Fruit fly (Drosophila melanogaster): ENCODE results near the gene Rtel1.

Gene Rtel1

DNA sequence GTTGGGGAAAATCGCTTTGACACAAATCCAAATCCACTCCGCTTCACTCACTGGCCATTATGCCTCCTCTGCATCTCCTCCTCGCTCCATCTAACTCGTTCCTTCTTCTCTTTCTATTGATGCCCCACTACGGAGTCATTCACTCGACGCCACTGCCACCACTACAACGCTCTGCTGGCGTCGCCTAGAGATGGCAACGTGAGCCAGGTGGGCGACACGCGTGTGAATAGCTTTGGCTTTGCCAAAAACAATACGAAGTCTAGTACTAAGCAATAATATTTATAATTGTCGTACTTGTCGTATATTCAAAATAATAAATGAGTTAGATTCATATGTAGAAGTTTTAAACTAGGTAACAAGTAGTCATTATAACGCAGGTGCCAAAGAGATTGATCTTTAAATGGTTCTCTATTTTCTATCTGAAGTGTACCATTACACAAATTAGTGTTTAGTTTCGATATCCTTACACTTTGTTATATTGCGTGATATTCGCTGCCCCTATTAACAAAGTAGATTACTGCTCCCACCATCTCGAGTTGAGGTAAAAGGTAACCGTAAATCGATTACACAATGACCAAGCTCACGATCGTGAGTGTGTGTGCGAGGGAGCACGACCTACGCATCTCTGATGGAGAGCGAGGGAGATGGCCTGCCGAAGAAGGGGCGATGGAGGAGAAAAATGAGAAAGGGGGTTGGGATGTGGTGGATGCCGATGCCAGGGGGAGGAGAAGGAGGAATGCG lies 2.4 kb upstream of the Rtel1 start (continued):
- peak; percentile 8 for TF ChIP-seq CG10267 (tag; optimal IDR thresholded peaks at IDR 0.05)
- no peak for TF ChIP-seq CG17186 (GFP tag; optimal IDR thresholded peaks at IDR 0.05)
- TF ChIP-seq Pdp1 (GFP tag; optimal IDR thresholded peaks at IDR 0.05), result peak in 1 of 2 experiments; percentile 93
- peak; percentile 12 for TF ChIP-seq tio (GFP tag; optimal IDR thresholded peaks at IDR 0.05)
- no peak for TF ChIP-seq CG4424 (GFP tag; optimal IDR thresholded peaks at IDR 0.05)
- TF ChIP-seq slbo (GFP tag; IDR thresholded peaks at IDR 0.05), result peak; percentile 61
- no peak for TF ChIP-seq ash1 (GFP tag; optimal IDR thresholded peaks at IDR 0.05)
- TF ChIP-seq CG9932 (GFP tag; IDR thresholded peaks at IDR 0.05), result peak; percentile 62
- TF ChIP-seq wek (GFP tag; optimal IDR thresholded peaks at IDR 0.05), result no peak
- TF ChIP-seq unc-4 (GFP tag; IDR thresholded peaks at IDR 0.05; ENCODE audit: partially characterized antibody), result peak; percentile 70
- TF ChIP-seq mld (GFP tag; IDR thresholded peaks at IDR 0.05; ENCODE audit: partially characterized antibody), result peak; percentile 51; the same call in 1 of the 3 replicates
- peak; percentile 48 for TF ChIP-seq gem (tag; optimal IDR thresholded peaks at IDR 0.05)
- TF ChIP-seq bcd (GFP tag; optimal IDR thresholded peaks at IDR 0.05), result peak; percentile 41
- 0 out of 2 replicates have a peak, but pooled peaks have one; percentile 18 for TF ChIP-seq CG31441 (GFP tag; IDR thresholded peaks at IDR 0.05)
- TF ChIP-seq prd (optimal IDR thresholded peaks at IDR 0.05), result no peak
- peak; percentile 32; the same call in 1 of the 3 replicates for TF ChIP-seq prd (GFP tag; IDR thresholded peaks at IDR 0.05)
- TF ChIP-seq row (GFP tag; IDR thresholded peaks at IDR 0.05), result peak; percentile 81
- no peak for TF ChIP-seq gce (GFP tag; IDR thresholded peaks at IDR 0.05)
- peak; percentile 50; the same call in 1 of the 3 replicates for TF ChIP-seq CG16813 (GFP tag; IDR thresholded peaks at IDR 0.05; ENCODE audit: partially characterized antibody)
- TF ChIP-seq Dfd (GFP tag; optimal IDR thresholded peaks at IDR 0.05), result no peak
- TF ChIP-seq Nf-YC (tag; optimal IDR thresholded peaks at IDR 0.05), result peak; percentile 29
- TF ChIP-seq CoRest (tag; optimal IDR thresholded peaks at IDR 0.05), result peak; percentile 2
- TF ChIP-seq Ptx1 (GFP tag; IDR thresholded peaks at IDR 0.05), result 0 out of 2 replicates have a peak, but pooled peaks have one; percentile 35
- no peak for TF ChIP-seq nom (GFP tag; optimal IDR thresholded peaks at IDR 0.05)
- no peak for TF ChIP-seq ERR (GFP tag; optimal IDR thresholded peaks at IDR 0.05)
- peak; percentile 42 for TF ChIP-seq CG9437 (GFP tag; optimal IDR thresholded peaks at IDR 0.05)
- peak; percentile 81 for TF ChIP-seq Dll (GFP tag; IDR thresholded peaks at IDR 0.05; ENCODE audit: partially characterized antibody)
- peak; percentile 33 for TF ChIP-seq CG9727 (GFP tag; optimal IDR thresholded peaks at IDR 0.05)
- peak; percentile 38 for TF ChIP-seq CG8924 (tag; optimal IDR thresholded peaks at IDR 0.05)
- TF ChIP-seq pho (GFP tag; optimal IDR thresholded peaks at IDR 0.05), result peak; percentile 33
- TF ChIP-seq CG6683 (GFP tag; optimal IDR thresholded peaks at IDR 0.05), result no peak
- TF ChIP-seq CG11695 (GFP tag; IDR thresholded peaks at IDR 0.05), result 0 out of 3 replicates have a peak, but pooled peaks have one; percentile 8
- 0 out of 2 replicates have a peak, but pooled peaks have one; percentile 7 for TF ChIP-seq CG6689 (GFP tag; IDR thresholded peaks at IDR 0.05)
- peak; percentile 84 for TF ChIP-seq sens (GFP tag)
- no peak for TF ChIP-seq HHEX (GFP tag; optimal IDR thresholded peaks at IDR 0.05)
- TF ChIP-seq CG1832 (GFP tag; optimal IDR thresholded peaks at IDR 0.05), result peak; percentile 79
- peak in 1 of 2 experiments; percentile 11 for TF ChIP-seq Trl (optimal IDR thresholded peaks at IDR 0.05)
- TF ChIP-seq Trl (GFP tag; optimal IDR thresholded peaks at IDR 0.05), result no peak
- peak; percentile 39; the same call in 1 of the 2 replicates for TF ChIP-seq Xrp1 (GFP tag; IDR thresholded peaks at IDR 0.05)
- no peak for TF ChIP-seq hth (optimal IDR thresholded peaks at IDR 0.05)
- no peak for TF ChIP-seq CG32772 (GFP tag; IDR thresholded peaks at IDR 0.05)
- peak; percentile 11 for TF ChIP-seq CG17829 (tag; optimal IDR thresholded peaks at IDR 0.05)
- TF ChIP-seq Adf1 (GFP tag; IDR thresholded peaks at IDR 0.05), result peak; percentile 73
- peak; percentile 9 for TF ChIP-seq grau (tag; optimal IDR thresholded peaks at IDR 0.05)
- no peak for TF ChIP-seq gsb-n (tag; optimal IDR thresholded peaks at IDR 0.05)
- TF ChIP-seq CG10147 (GFP tag; optimal IDR thresholded peaks at IDR 0.05), result peak; percentile 18
- TF ChIP-seq Vsx1 (GFP tag; optimal IDR thresholded peaks at IDR 0.05), result no peak
- peak; percentile 3 for TF ChIP-seq Hsf (GFP tag; optimal IDR thresholded peaks at IDR 0.05)
- peak; percentile 29; the same call in 1 of the 3 replicates for TF ChIP-seq ci (GFP tag; IDR thresholded peaks at IDR 0.05)

All from whole organism, embryonic.